Worm (Caenorhabditis elegans) whole organism, L2 larva: ENCODE data around the gene ndg-4.

Source experiments
- ama-1 ChIP-seq: fragments of 150-350 bp; optimal IDR thresholded peaks from 2 replicates; lab custom pipeline; 2018; ENCODE audit warnings: inconsistent platforms
- ceh-16 ChIP-seq: fragments of 150-350 bp; optimal IDR thresholded peaks from 2 replicates; lab custom pipeline; 2014; ENCODE audit warnings: missing biosample characterization, missing genetic modification characterization
- ceh-82 ChIP-seq: fragments of 150-350 bp; optimal IDR thresholded peaks from 2 replicates; lab custom pipeline; 2014; ENCODE audit warnings: missing biosample characterization, missing genetic modification characterization
- crh-2 ChIP-seq: sonication (generic microtip); optimal IDR thresholded peaks from 2 replicates; lab custom pipeline; 2017; ENCODE audit warnings: missing biosample characterization, missing genetic modification characterization
- egl-27 ChIP-seq: sonication (generic microtip); optimal IDR thresholded peaks from 3 replicates; lab custom pipeline; 2017; ENCODE audit warnings: missing biosample characterization, missing genetic modification reagents, missing genetic modification characterization
- elt-1 ChIP-seq: fragments of 150-350 bp; optimal IDR thresholded peaks from 2 replicates; lab custom pipeline; 2014; ENCODE audit warnings: missing biosample characterization, missing genetic modification characterization
- gmeb-1 ChIP-seq: fragments of 150-350 bp; optimal IDR thresholded peaks from 2 replicates; lab custom pipeline; 2014; ENCODE audit warnings: missing biosample characterization, missing genetic modification characterization
- lin-39 ChIP-seq: fragments of 150-350 bp; optimal IDR thresholded peaks from 2 replicates; lab custom pipeline; 2014; ENCODE audit warnings: missing biosample characterization, missing genetic modification reagents, missing genetic modification characterization
- mdl-1 ChIP-seq, 2 experiments: fragments of 150-350 bp in 1 of 2; sonication (generic microtip) in 1 of 2; optimal IDR thresholded peaks; 2 replicates each; lab custom pipeline; 2017; ENCODE audit warnings: missing biosample characterization in 2 of 2, missing genetic modification characterization in 2 of 2
- nhr-12 ChIP-seq: fragments of 150-350 bp; optimal IDR thresholded peaks from 2 replicates; lab custom pipeline; 2014; ENCODE audit warnings: missing biosample characterization, missing genetic modification characterization
- nhr-6 ChIP-seq: fragments of 150-350 bp; optimal IDR thresholded peaks from 2 replicates; lab custom pipeline; 2014; ENCODE audit warnings: missing biosample characterization, missing genetic modification characterization
- snpc-4 ChIP-seq: fragments of 150-350 bp; optimal IDR thresholded peaks from 2 replicates; lab custom pipeline; 2014; ENCODE audit warnings: missing biosample characterization, missing genetic modification characterization
- unc-62 ChIP-seq: fragments of 150-350 bp; optimal IDR thresholded peaks from 2 replicates; lab custom pipeline; 2014; ENCODE audit warnings: missing biosample characterization, missing genetic modification reagents, missing genetic modification characterization
- ztf-11 ChIP-seq: sonication (generic microtip); optimal IDR thresholded peaks from 2 replicates; lab custom pipeline; 2017; ENCODE audit warnings: missing biosample characterization, missing genetic modification characterization

DNA sequence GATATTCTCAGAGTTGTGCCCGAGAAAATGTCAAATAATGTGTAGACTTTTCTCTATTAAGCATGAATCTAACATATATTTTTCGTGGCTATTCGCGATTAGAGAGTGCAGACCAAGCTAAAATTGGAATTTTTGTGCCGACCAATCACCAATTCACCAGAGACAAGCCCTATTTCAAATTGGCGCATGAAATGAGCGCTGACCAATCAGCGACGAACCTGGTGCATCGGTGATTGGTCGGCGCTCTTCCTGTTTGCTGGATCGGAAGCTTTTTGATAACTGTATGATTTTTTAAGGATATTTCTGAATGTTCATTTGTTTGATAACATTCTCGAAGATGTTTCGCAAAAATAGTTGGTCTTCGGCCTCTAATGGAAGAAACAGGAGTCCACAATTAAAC lies 13.9 kb downstream of the ndg-4 start:
- TF ChIP-seq ceh-16 (tag; lab: Kevin White, UChicago): no peak
- no peak for TF ChIP-seq nhr-12 (tag; lab: Kevin White, UChicago)
- no peak for TF ChIP-seq elt-1
- no peak for TF ChIP-seq ztf-11 (tag; lab: Kevin White, UChicago)
- no peak for TF ChIP-seq mdl-1 (tag; optimal IDR thresholded peaks at IDR 0.05; lab: Kevin White, UChicago)
- no peak for TF ChIP-seq snpc-4 (tag; lab: Kevin White, UChicago)
- no peak for TF ChIP-seq egl-27
- TF ChIP-seq gmeb-1 (tag; lab: Kevin White, UChicago): no peak
- no peak for TF ChIP-seq ceh-82 (tag; lab: Kevin White, UChicago)
- TF ChIP-seq lin-39 (tag; lab: Kevin White, UChicago): no peak
- no peak for TF ChIP-seq nhr-6
- no peak for TF ChIP-seq crh-2 (tag; lab: Kevin White, UChicago)
- no peak for TF ChIP-seq ama-1 (lab: Kevin White, UChicago)
- no peak for TF ChIP-seq unc-62 (GFP tag; lab: Kevin White, UChicago)
